Worm (Caenorhabditis elegans): ENCODE measurements around the gene F59B10.2.

The F59B10.2 gene

DNA sequence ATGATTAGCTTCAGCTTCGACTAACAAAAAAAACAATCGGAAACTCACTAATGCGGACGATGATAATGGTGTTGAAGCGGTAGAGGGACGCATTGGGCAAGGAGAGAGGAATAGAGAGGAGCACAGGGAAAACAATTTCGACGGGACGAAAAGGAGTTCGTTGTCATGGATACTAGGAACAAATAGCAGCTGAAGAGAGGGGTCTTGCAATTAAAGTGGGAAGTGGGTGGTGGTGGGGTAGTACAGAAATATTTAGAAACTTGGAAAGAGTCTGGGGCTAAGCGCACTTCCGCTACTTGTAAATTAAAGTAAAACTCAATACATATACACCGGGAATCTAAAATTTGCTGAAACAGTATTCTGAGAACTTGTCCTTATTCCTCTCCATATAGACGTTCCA lies at the start of gene F59B10.2:
Gene F59B10.2 (minus strand): TSS at position 101 of the 400 bp plus-strand sequence.
- TF ChIP-seq M03D4.4 (tag; optimal IDR thresholded peaks at IDR 0.05) (no peak), pha-4 (tag; optimal IDR thresholded peaks at IDR 0.05) (no peak), blmp-1 (tag; optimal IDR thresholded peaks at IDR 0.05) (no peak), snpc-4 (tag; optimal IDR thresholded peaks at IDR 0.05) (no peak), elt-3 (tag; optimal IDR thresholded peaks at IDR 0.05) (no peak), tbx-8 (GFP tag; optimal IDR thresholded peaks at IDR 0.05) (no peak), mls-2 (tag; optimal IDR thresholded peaks at IDR 0.05) (no peak), ceh-39 (tag; optimal IDR thresholded peaks at IDR 0.05) (no peak), sem-2 (GFP tag; optimal IDR thresholded peaks at IDR 0.05) (no peak), lsy-2 (tag; optimal IDR thresholded peaks at IDR 0.05) (no peak)

DNA sequence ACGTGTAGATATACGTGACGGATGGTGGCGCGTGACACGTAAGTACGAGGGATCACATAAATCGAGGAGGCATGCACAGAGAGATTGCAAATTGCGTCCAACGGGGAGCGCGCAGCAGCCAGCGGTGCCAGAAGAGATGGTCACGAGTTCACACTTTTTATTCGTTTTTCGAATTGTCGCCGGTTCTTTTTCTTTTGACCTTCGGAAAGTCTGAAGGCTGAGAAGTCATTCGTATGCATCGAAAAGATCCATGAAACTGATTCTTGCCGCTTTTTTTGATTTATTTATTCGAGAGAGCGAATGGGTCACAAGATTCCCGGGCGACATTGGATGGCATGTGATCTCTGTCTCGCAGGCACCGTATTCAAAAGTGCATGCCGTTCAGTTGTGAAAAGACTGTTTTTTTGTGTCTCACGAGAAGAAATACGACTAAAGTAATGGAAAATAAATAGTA lies 49.3 kb upstream of the F59B10.2 start:
- TF ChIP-seq lin-13 (tag; optimal IDR thresholded peaks at IDR 0.05) (no peak), ztf-11 (tag; optimal IDR thresholded peaks at IDR 0.05) (no peak)

DNA sequence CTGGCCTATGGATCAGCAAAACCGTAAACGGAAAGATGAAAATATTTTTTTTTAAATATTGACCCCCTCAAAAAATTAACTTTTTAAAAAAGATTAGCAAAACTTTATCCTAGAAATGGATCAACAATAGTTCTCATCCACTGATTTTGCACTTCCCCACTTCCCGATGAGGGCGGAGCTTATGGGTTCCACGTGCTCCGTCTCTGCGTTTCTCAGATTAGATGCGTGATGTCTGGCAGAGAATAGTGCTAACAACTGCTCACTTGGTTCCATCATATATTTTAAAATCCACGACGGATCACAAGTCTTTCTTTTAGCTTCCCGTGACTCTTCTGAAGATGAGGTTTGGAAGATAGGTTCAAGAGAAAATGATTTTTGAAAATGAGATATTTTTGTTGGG lies 48.7 kb upstream of the F59B10.2 start:
- no peak for TF ChIP-seq nhr-28 (tag; optimal IDR thresholded peaks at IDR 0.05)
- peak; percentile 13 for TF ChIP-seq unc-62 (GFP tag; optimal IDR thresholded peaks at IDR 0.05)
- no peak for TF ChIP-seq unc-39 (tag; optimal IDR thresholded peaks at IDR 0.05)
- TF ChIP-seq unc-120 (tag; optimal IDR thresholded peaks at IDR 0.05; ENCODE audit: poor library complexity, severe bottlenecking) = peak; percentile 85
- no peak for TF ChIP-seq mls-2 (tag; optimal IDR thresholded peaks at IDR 0.05)
- TF ChIP-seq hlh-1 (tag; optimal IDR thresholded peaks at IDR 0.05) = peak; percentile 85
- no peak for TF ChIP-seq bed-3 (GFP tag; optimal IDR thresholded peaks at IDR 0.05)

DNA sequence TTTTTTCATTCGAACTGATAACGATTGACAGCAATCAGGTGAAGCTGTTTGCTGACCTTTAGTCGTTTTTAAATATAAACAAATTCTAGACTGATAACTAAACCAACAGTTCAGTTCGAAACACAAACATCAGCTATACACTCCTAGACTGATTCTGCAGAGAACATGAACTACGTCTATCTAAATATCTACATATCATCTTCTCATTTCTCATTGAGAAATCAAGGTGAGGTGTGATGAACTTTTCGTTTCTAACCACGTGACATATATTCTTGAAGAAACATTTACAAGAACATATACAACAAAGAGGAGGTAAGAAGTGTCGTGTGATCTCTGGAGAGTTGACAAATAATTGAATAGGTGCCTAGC lies 47.5 kb upstream of the F59B10.2 start:
- TF ChIP-seq elt-1 (tag; optimal IDR thresholded peaks at IDR 0.05; ENCODE audit: borderline replicate concordance, insufficient read depth) (no peak), blmp-1 (tag; optimal IDR thresholded peaks at IDR 0.05) (no peak), zip-8 (tag; optimal IDR thresholded peaks at IDR 0.05) (no peak), bed-3 (GFP tag; optimal IDR thresholded peaks at IDR 0.05) (no peak), drap-1 (GFP tag; optimal IDR thresholded peaks at IDR 0.05) (no peak), mls-2 (tag; optimal IDR thresholded peaks at IDR 0.05) (no peak), tbx-8 (GFP tag; optimal IDR thresholded peaks at IDR 0.05) (no peak), unc-120 (tag; optimal IDR thresholded peaks at IDR 0.05; ENCODE audit: poor library complexity, severe bottlenecking) (no peak), snpc-4 (tag; optimal IDR thresholded peaks at IDR 0.05) (no peak), sptf-1 (tag; optimal IDR thresholded peaks at IDR 0.05) (no peak), M03D4.4 (tag; optimal IDR thresholded peaks at IDR 0.05) (no peak), lsy-2 (tag; optimal IDR thresholded peaks at IDR 0.05) (no peak), ces-1 (GFP tag; optimal IDR thresholded peaks at IDR 0.05) (no peak), mep-1 (tag; optimal IDR thresholded peaks at IDR 0.05) (no peak), nhr-28 (tag; optimal IDR thresholded peaks at IDR 0.05) (no peak), elt-3 (tag; optimal IDR thresholded peaks at IDR 0.05) (no peak), nhr-237 (tag; optimal IDR thresholded peaks at IDR 0.05) (no peak), flh-1 (GFP tag; optimal IDR thresholded peaks at IDR 0.05) (no peak), ceh-39 (tag; optimal IDR thresholded peaks at IDR 0.05) (no peak), ceh-83 (GFP tag; optimal IDR thresholded peaks at IDR 0.05) (no peak)

DNA sequence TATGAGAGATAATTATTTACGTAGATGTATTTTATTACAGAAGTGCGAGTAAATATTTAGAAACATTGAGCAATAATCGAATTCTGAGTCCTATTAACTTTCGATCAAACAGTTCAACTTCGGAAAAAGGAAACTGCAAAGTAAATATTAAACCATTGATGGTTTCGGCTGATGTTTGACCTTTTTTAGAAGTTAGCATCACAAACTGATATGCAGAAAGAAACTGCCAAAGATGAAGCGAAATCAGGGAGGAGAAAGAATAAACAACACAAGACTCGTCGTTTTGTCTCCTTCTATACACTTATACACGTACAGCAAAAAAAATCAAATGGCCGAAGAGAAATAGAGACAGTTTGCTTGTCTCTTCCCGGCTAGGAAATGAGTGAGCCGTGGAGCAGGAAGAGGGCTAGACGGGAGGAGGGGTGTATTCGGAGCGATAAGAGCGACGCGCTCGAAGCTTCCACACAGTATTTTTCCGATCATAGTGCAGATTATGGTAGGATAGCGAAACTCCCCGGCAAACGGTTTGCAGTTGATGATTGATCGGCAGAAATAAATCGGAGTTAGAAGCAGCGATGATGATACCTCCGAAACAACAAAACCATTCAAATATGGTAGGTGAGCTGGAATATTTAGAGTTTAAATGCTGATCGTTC lies 47.0 kb upstream of the F59B10.2 start:
- TF ChIP-seq ceh-39 (tag; optimal IDR thresholded peaks at IDR 0.05) (no peak), unc-62 (GFP tag; optimal IDR thresholded peaks at IDR 0.05) (no peak), bed-3 (GFP tag; optimal IDR thresholded peaks at IDR 0.05) (no peak), ceh-43 (GFP tag; optimal IDR thresholded peaks at IDR 0.05) (no peak)

DNA sequence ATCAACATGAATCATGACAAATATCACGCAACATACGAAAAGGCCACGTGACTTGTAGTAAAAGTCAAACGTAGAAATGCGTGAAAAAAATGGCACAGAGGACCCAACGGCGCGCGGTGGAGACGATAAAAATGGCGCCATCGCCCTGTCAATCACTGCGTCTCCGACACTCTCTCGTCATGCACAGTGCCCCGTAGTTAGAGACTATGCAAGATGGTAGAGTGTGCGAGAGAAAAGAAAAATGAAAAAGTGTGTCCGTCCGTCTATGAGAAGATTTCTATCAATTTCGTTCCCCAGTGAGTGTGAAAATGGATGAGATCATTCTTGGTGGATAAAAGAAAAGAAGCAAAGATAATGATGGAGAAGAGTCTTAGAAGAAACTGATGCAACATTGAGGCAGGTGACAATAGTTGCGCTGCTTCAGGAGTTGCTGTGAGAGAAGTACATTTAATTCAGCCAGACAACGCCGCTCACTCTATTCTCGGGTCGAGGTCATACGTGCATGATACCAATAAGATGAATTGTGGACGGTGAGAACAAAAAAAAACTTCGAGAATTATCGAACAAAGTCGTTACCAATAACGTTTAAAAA lies 45.9 kb upstream of the F59B10.2 start:
- TF ChIP-seq lsy-2 (tag; optimal IDR thresholded peaks at IDR 0.05) (no peak), snpc-4 (tag; optimal IDR thresholded peaks at IDR 0.05) (no peak), nhr-28 (tag; optimal IDR thresholded peaks at IDR 0.05) (no peak), hlh-1 (tag; optimal IDR thresholded peaks at IDR 0.05) (peak; percentile 37), unc-120 (tag; optimal IDR thresholded peaks at IDR 0.05; ENCODE audit: poor library complexity, severe bottlenecking) (peak; percentile 70), lin-32 (GFP tag; optimal IDR thresholded peaks at IDR 0.05) (no peak), unc-62 (GFP tag; optimal IDR thresholded peaks at IDR 0.05) (peak; percentile 80), nhr-2 (tag; optimal IDR thresholded peaks at IDR 0.05) (no peak), sptf-1 (tag; optimal IDR thresholded peaks at IDR 0.05) (peak; percentile 20), ztf-11 (tag; optimal IDR thresholded peaks at IDR 0.05) (no peak), elt-1 (tag; optimal IDR thresholded peaks at IDR 0.05; ENCODE audit: borderline replicate concordance, insufficient read depth) (no peak), nhr-12 (tag; optimal IDR thresholded peaks at IDR 0.05) (no peak)

Data from whole organism, mixed stage, embryonic.